Worm (Caenorhabditis elegans) whole organism, young adult: ENCODE measurements around the gene Y32B12B.2.

Experiments
- B0019.2 ChIP-seq: fragments of 200-800 bp; sonication (Bioruptor generic); conservative IDR thresholded peaks from 2 replicates; pipeline ENCODE4 v1.3.6; 2022; ENCODE audit warnings: missing genetic modification reagents, missing genetic modification characterization, missing compliant biosample characterization
- B0261.1 ChIP-seq: sonication (generic microtip); optimal IDR thresholded peaks from 2 replicates; lab custom pipeline; 2016; ENCODE audit warnings: mild to moderate bottlenecking, missing genetic modification characterization, moderate library complexity, missing compliant biosample characterization
- F39B2.1 ChIP-seq: fragments of 200-800 bp; sonication (Bioruptor generic); IDR thresholded peaks from 2 replicates; pipeline ENCODE4 v1.3.6; 2022; ENCODE audit warnings: missing genetic modification reagents, missing genetic modification characterization, missing compliant biosample characterization
- F55B11.4 ChIP-seq: sonication (generic microtip); optimal IDR thresholded peaks from 2 replicates; lab custom pipeline; 2016; ENCODE audit warnings: missing compliant biosample characterization, missing genetic modification characterization, borderline replicate concordance; ENCODE audit not compliant: insufficient read depth
- F57A8.1 ChIP-seq: fragments of 200-800 bp; sonication (Bioruptor generic); optimal IDR thresholded peaks from 2 replicates; lab custom pipeline; 2018; ENCODE audit warnings: mild to moderate bottlenecking, missing genetic modification characterization, moderate library complexity, missing compliant biosample characterization
- K11D2.4 ChIP-seq: fragments of 200-800 bp; sonication (Bioruptor generic); IDR thresholded peaks from 2 replicates; pipeline ENCODE4 v1.3.6; 2022; ENCODE audit warnings: missing genetic modification reagents, missing genetic modification characterization, missing compliant biosample characterization
- K12H6.12 ChIP-seq: fragments of 200-800 bp; sonication (Bioruptor generic); optimal IDR thresholded peaks from 2 replicates; lab custom pipeline; 2018; ENCODE audit warnings: mild to moderate bottlenecking, missing genetic modification characterization, missing compliant biosample characterization
- Y53G8AR.9 ChIP-seq: fragments of 200-800 bp; sonication (Bioruptor generic); conservative IDR thresholded peaks from 2 replicates; pipeline ENCODE4 v1.3.6; 2022; ENCODE audit warnings: missing genetic modification reagents, missing genetic modification characterization, missing compliant biosample characterization
- Y67H2A.10 ChIP-seq: fragments of 200-800 bp; sonication (Bioruptor generic); conservative IDR thresholded peaks from 2 replicates; pipeline ENCODE4 v1.3.6; 2022; ENCODE audit warnings: missing genetic modification reagents, missing genetic modification characterization, missing compliant biosample characterization
- Y95B8A.8 ChIP-seq: fragments of 200-800 bp; sonication (Bioruptor generic); IDR thresholded peaks from 2 replicates; pipeline ENCODE4 v1.3.6; 2022; ENCODE audit warnings: missing genetic modification reagents, missing genetic modification characterization, missing compliant biosample characterization
- ZK185.1 ChIP-seq: sonication (generic microtip); optimal IDR thresholded peaks from 2 replicates; lab custom pipeline; 2016; ENCODE audit warnings: mild to moderate bottlenecking, missing genetic modification characterization, missing compliant biosample characterization; ENCODE audit not compliant: poor library complexity, severe bottlenecking
- aptf-2 ChIP-seq: fragments of 200-800 bp; sonication (Bioruptor generic); conservative IDR thresholded peaks from 2 replicates; pipeline ENCODE4 v1.3.6; 2022; ENCODE audit warnings: missing genetic modification reagents, missing genetic modification characterization, missing compliant biosample characterization
- aptf-3 ChIP-seq: fragments of 200-800 bp; sonication (Bioruptor generic); IDR thresholded peaks from 2 replicates; pipeline ENCODE4 v1.3.6; 2022; ENCODE audit warnings: missing genetic modification characterization, missing compliant biosample characterization
- bed-1 ChIP-seq: fragments of 200-800 bp; sonication (Bioruptor generic); IDR thresholded peaks from 2 replicates; pipeline ENCODE4 v1.3.6; 2022; ENCODE audit warnings: missing genetic modification reagents, missing genetic modification characterization, missing compliant biosample characterization
- ceh-79 ChIP-seq: sonication (generic microtip); optimal IDR thresholded peaks from 2 replicates; lab custom pipeline; 2017; ENCODE audit warnings: mild to moderate bottlenecking, missing genetic modification characterization, missing compliant biosample characterization
- chd-7 ChIP-seq: sonication (generic microtip); optimal IDR thresholded peaks from 2 replicates; lab custom pipeline; 2016; ENCODE audit warnings: mild to moderate bottlenecking, missing genetic modification characterization, moderate library complexity, missing compliant biosample characterization
- dox-1 ChIP-seq: fragments of 200-800 bp; sonication (Bioruptor generic); IDR thresholded peaks from 2 replicates; pipeline ENCODE4 v1.3.6; 2022; ENCODE audit warnings: missing genetic modification reagents, missing genetic modification characterization, missing compliant biosample characterization
- dpff-1 ChIP-seq: sonication (generic microtip); optimal IDR thresholded peaks from 2 replicates; lab custom pipeline; 2017; ENCODE audit warnings: mild to moderate bottlenecking, missing genetic modification characterization, missing compliant biosample characterization
- efl-1 ChIP-seq: fragments of 150-350 bp; optimal IDR thresholded peaks from 2 replicates; lab custom pipeline; 2014; ENCODE audit warnings: missing biosample characterization, missing genetic modification reagents, missing genetic modification characterization
- egl-44 ChIP-seq: fragments of 200-800 bp; sonication (Bioruptor generic); IDR thresholded peaks from 2 replicates; pipeline ENCODE4 v1.3.6; 2022; ENCODE audit warnings: missing genetic modification reagents, missing genetic modification characterization, missing compliant biosample characterization
- ekl-4 ChIP-seq: fragments of 200-800 bp; sonication (Bioruptor generic); IDR thresholded peaks from 2 replicates; pipeline ENCODE4 v1.3.6; 2022; ENCODE audit warnings: missing genetic modification reagents, missing genetic modification characterization, missing compliant biosample characterization
- fkh-3 ChIP-seq: sonication (generic microtip); optimal IDR thresholded peaks from 2 replicates; lab custom pipeline; 2016; ENCODE audit warnings: mild to moderate bottlenecking, missing genetic modification characterization, missing compliant biosample characterization
- gei-17 ChIP-seq: fragments of 200-800 bp; sonication (Bioruptor generic); optimal IDR thresholded peaks from 2 replicates; lab custom pipeline; 2018; ENCODE audit warnings: mild to moderate bottlenecking, missing genetic modification characterization, missing compliant biosample characterization
- hrde-1 ChIP-seq: sonication (generic microtip); optimal IDR thresholded peaks from 2 replicates; lab custom pipeline; 2016; ENCODE audit warnings: missing genetic modification characterization, mild to moderate bottlenecking, missing compliant biosample characterization, moderate library complexity, missing genotype, missing genetic modification reagents, borderline replicate concordance
- hsf-1 ChIP-seq: fragments of 200-800 bp; sonication (Bioruptor generic); IDR thresholded peaks from 2 replicates; pipeline ENCODE4 v1.3.6; 2022; ENCODE audit warnings: missing genetic modification reagents, missing genetic modification characterization, missing compliant biosample characterization
- let-526 ChIP-seq: fragments of 200-800 bp; sonication (Bioruptor generic); IDR thresholded peaks from 2 replicates; pipeline ENCODE4 v1.3.6; 2022; ENCODE audit warnings: missing genetic modification reagents, missing genetic modification characterization, missing compliant biosample characterization
- lin-35 ChIP-seq, 3 experiments: fragments of 150-350 bp in 2 of 3; sonication (generic microtip) in 1 of 3; optimal IDR thresholded peaks; 2 replicates each; lab custom pipeline; 2014 to 2018; ENCODE audit warnings: missing biosample characterization in 3 of 3, missing genetic modification characterization in 3 of 3, missing genetic modification reagents in 3 of 3
- lin-54 ChIP-seq: fragments of 200-800 bp; sonication (Bioruptor generic); optimal IDR thresholded peaks from 2 replicates; lab custom pipeline; 2018; ENCODE audit warnings: mild to moderate bottlenecking, missing genetic modification characterization, missing compliant biosample characterization
- lir-1 ChIP-seq: fragments of 200-800 bp; sonication (Bioruptor generic); conservative IDR thresholded peaks from 2 replicates; pipeline ENCODE4 v1.3.6; 2022; ENCODE audit warnings: missing genetic modification reagents, missing genetic modification characterization, missing compliant biosample characterization
- lsl-1 ChIP-seq: fragments of 200-800 bp; sonication (Bioruptor generic); optimal IDR thresholded peaks from 2 replicates; lab custom pipeline; 2018; ENCODE audit warnings: mild to moderate bottlenecking, missing genetic modification characterization, moderate library complexity, missing compliant biosample characterization
- madf-8 ChIP-seq: fragments of 200-800 bp; sonication (Bioruptor generic); conservative IDR thresholded peaks from 2 replicates; pipeline ENCODE4 v1.3.6; 2022; ENCODE audit warnings: missing genetic modification reagents, missing genetic modification characterization, missing compliant biosample characterization
- mel-28 ChIP-seq: sonication (generic microtip); optimal IDR thresholded peaks from 2 replicates; lab custom pipeline; 2016; ENCODE audit warnings: borderline replicate concordance, mild to moderate bottlenecking, missing genetic modification characterization, missing compliant biosample characterization
- mes-4 ChIP-seq: sonication (generic microtip); optimal IDR thresholded peaks from 2 replicates; lab custom pipeline; 2016; ENCODE audit warnings: missing genotype, missing genetic modification characterization, missing compliant biosample characterization
- mxl-1 ChIP-seq: sonication (generic microtip); optimal IDR thresholded peaks from 2 replicates; lab custom pipeline; 2016; ENCODE audit warnings: missing genetic modification characterization, missing compliant biosample characterization
- nhr-179 ChIP-seq: sonication (generic microtip); optimal IDR thresholded peaks from 2 replicates; lab custom pipeline; 2016; ENCODE audit warnings: mild to moderate bottlenecking, missing genetic modification characterization, missing compliant biosample characterization
- nhr-90 ChIP-seq: sonication (generic microtip); optimal IDR thresholded peaks from 2 replicates; lab custom pipeline; 2016; ENCODE audit warnings: missing genotype, mild to moderate bottlenecking, missing genetic modification characterization, missing compliant biosample characterization
- rpc-1 ChIP-seq, 2 experiments: fragments of 150-350 bp in 1 of 2; sonication (generic microtip) in 1 of 2; optimal IDR thresholded peaks; 2 replicates each; lab custom pipeline; 2014 to 2018; ENCODE audit warnings: missing biosample characterization in 1 of 2, missing genetic modification characterization in 1 of 2, missing genetic modification reagents in 1 of 2, missing genotype in 1 of 2
- sea-2 ChIP-seq: fragments of 200-800 bp; sonication (Bioruptor generic); IDR thresholded peaks from 2 replicates; pipeline ENCODE4 v1.3.6; 2022; ENCODE audit warnings: missing genetic modification characterization, missing compliant biosample characterization
- snpc-1.1 ChIP-seq: sonication (generic microtip); optimal IDR thresholded peaks from 2 replicates; lab custom pipeline; 2017; ENCODE audit warnings: missing genetic modification characterization, mild to moderate bottlenecking, missing compliant biosample characterization, antibody characterized with exemption, moderate library complexity, missing genotype, missing genetic modification reagents; ENCODE audit not compliant: insufficient read depth
- snpc-1.3 ChIP-seq: sonication (generic microtip); optimal IDR thresholded peaks from 2 replicates; lab custom pipeline; 2017; ENCODE audit warnings: missing genetic modification characterization, mild to moderate bottlenecking, missing compliant biosample characterization, antibody characterized with exemption, moderate library complexity, missing genotype, missing genetic modification reagents; ENCODE audit not compliant: insufficient read depth
- snpc-3.4 ChIP-seq: sonication (generic microtip); optimal IDR thresholded peaks from 2 replicates; lab custom pipeline; 2017; ENCODE audit warnings: missing genetic modification characterization, mild to moderate bottlenecking, missing compliant biosample characterization, antibody characterized with exemption, moderate library complexity, missing genotype, missing genetic modification reagents
- somi-1 ChIP-seq: fragments of 200-800 bp; sonication (Bioruptor generic); optimal IDR thresholded peaks from 2 replicates; lab custom pipeline; 2018; ENCODE audit warnings: mild to moderate bottlenecking, missing genetic modification characterization, missing compliant biosample characterization
- tlf-1 ChIP-seq: fragments of 200-800 bp; sonication (Bioruptor generic); optimal IDR thresholded peaks from 2 replicates; lab custom pipeline; 2018; ENCODE audit warnings: mild to moderate bottlenecking, missing genetic modification characterization, missing compliant biosample characterization
- xnd-1 ChIP-seq: sonication (generic microtip); optimal IDR thresholded peaks from 2 replicates; lab custom pipeline; 2016; ENCODE audit warnings: missing genotype, missing genetic modification reagents, missing genetic modification characterization, missing compliant biosample characterization
- zim-3 ChIP-seq: sonication (generic microtip); optimal IDR thresholded peaks from 2 replicates; lab custom pipeline; 2017; ENCODE audit warnings: mild to moderate bottlenecking, missing genetic modification characterization, moderate library complexity, missing compliant biosample characterization
- ztf-18 ChIP-seq: sonication (generic microtip); optimal IDR thresholded peaks from 2 replicates; lab custom pipeline; 2016; ENCODE audit warnings: missing genotype, mild to moderate bottlenecking, missing genetic modification characterization, missing compliant biosample characterization
- ztf-3 ChIP-seq: fragments of 200-800 bp; sonication (Bioruptor generic); optimal IDR thresholded peaks from 2 replicates; lab custom pipeline; 2018; ENCODE audit warnings: mild to moderate bottlenecking, missing genetic modification characterization, missing compliant biosample characterization

Gene Y32B12B.2

ce11 chrV:16537908-16538446 is at the start of gene Y32B12B.2:
Gene Y32B12B.2 (plus strand): TSS chrV:16538396.
- TF ChIP-seq aptf-3 (GFP tag; lab: Robert Waterston, UW) (no peak), Y53G8AR.9 (GFP tag; lab: Robert Waterston, UW) (0 out of 2 replicates have a peak, but pooled peaks have one; percentile 25), snpc-1.3 (tag; lab: Kevin White, UChicago) (no peak), B0261.1 (tag; lab: Kevin White, UChicago) (no peak), let-526 (GFP tag; lab: Robert Waterston, UW) (no peak), B0019.2 (no peak; the same call in none of the 2 replicates), ceh-79 (tag; lab: Kevin White, UChicago) (no peak), zim-3 (tag; lab: Kevin White, UChicago) (no peak), sea-2 (GFP tag; lab: Robert Waterston, UW) (0 out of 2 replicates have a peak, but pooled peaks have one; percentile 32), F39B2.1 (GFP tag; lab: Robert Waterston, UW) (no peak), lin-35 (GFP tag; optimal IDR thresholded peaks at IDR 0.05; lab: Kevin White, UChicago) (no peak), hsf-1 (GFP tag; lab: Robert Waterston, UW) (peak; percentile 61), ztf-18 (peak; percentile 46), madf-8 (GFP tag; lab: Robert Waterston, UW) (peak; percentile 40), tlf-1 (GFP tag; lab: Kevin White, UChicago) (peak; percentile 31), lin-54 (peak; percentile 57), F55B11.4 (tag; lab: Kevin White, UChicago) (no peak), efl-1 (GFP tag; lab: Kevin White, UChicago) (peak; percentile 66), lsl-1 (peak; percentile 82), mxl-1 (tag; lab: Kevin White, UChicago) (no peak), lir-1 (GFP tag; lab: Robert Waterston, UW) (peak; percentile 28; the same call in 1 of the 2 replicates), hrde-1 (tag; lab: Kevin White, UChicago) (peak; percentile 13), xnd-1 (peak; percentile 38), dpff-1 (tag; lab: Kevin White, UChicago) (no peak), ZK185.1 (tag; lab: Kevin White, UChicago) (no peak), bed-1 (GFP tag; lab: Robert Waterston, UW) (peak; percentile 48; the same call in 1 of the 2 replicates), nhr-179 (tag; lab: Kevin White, UChicago) (no peak), gei-17 (GFP tag; lab: Kevin White, UChicago) (no peak), K12H6.12 (peak; percentile 31), ekl-4 (GFP tag; lab: Robert Waterston, UW) (no peak; the same call in 1 of the 2 replicates), Y95B8A.8 (GFP tag; lab: Robert Waterston, UW) (no peak), mel-28 (tag; lab: Kevin White, UChicago) (no peak), Y67H2A.10 (GFP tag; lab: Robert Waterston, UW) (no peak), egl-44 (GFP tag; lab: Robert Waterston, UW) (no peak), nhr-90 (tag; lab: Kevin White, UChicago) (no peak), fkh-3 (no peak), somi-1 (GFP tag; lab: Kevin White, UChicago) (peak; percentile 22), mes-4 (tag; lab: Kevin White, UChicago) (no peak), snpc-1.1 (tag; lab: Kevin White, UChicago) (no peak), ztf-3 (no peak), aptf-2 (GFP tag; lab: Robert Waterston, UW) (0 out of 2 replicates have a peak, but pooled peaks have one; percentile 5), chd-7 (tag; lab: Kevin White, UChicago) (no peak), K11D2.4 (GFP tag; lab: Robert Waterston, UW) (peak; percentile 39; the same call in 1 of the 2 replicates), rpc-1 (optimal IDR thresholded peaks at IDR 0.05; lab: Kevin White, UChicago) (no peak), rpc-1 (tag; optimal IDR thresholded peaks at IDR 0.05; lab: Kevin White, UChicago) (no peak), F57A8.1 (GFP tag; lab: Kevin White, UChicago) (no peak), snpc-3.4 (tag; lab: Kevin White, UChicago) (no peak), dox-1 (GFP tag; lab: Robert Waterston, UW) (peak; percentile 93)
